Fruit fly (Drosophila melanogaster) whole organism, embryonic: ENCODE measurements around the gene puf.

Experiments used
- CG13123 ChIP-seq: fragments of 200-800 bp; sonication (Bioruptor generic); optimal IDR thresholded peaks from 2 replicates; lab custom pipeline; 2016; ENCODE audit warnings: missing biosample characterization, missing genetic modification characterization
- CG17829 ChIP-seq: fragments of 200-800 bp; optimal IDR thresholded peaks from 2 replicates; lab custom pipeline; 2019; ENCODE audit warnings: missing biosample characterization, mild to moderate bottlenecking, missing genetic modification characterization, moderate library complexity
- CG3995 ChIP-seq: fragments of 200-800 bp; sonication (Bioruptor generic); optimal IDR thresholded peaks from 3 replicates; lab custom pipeline; 2016; ENCODE audit warnings: missing biosample characterization, missing genetic modification characterization
- Hsf ChIP-seq: fragments of 200-800 bp; sonication (Bioruptor generic); optimal IDR thresholded peaks from 3 replicates; lab custom pipeline; 2016; ENCODE audit warnings: missing biosample characterization, missing genetic modification characterization

DNA sequence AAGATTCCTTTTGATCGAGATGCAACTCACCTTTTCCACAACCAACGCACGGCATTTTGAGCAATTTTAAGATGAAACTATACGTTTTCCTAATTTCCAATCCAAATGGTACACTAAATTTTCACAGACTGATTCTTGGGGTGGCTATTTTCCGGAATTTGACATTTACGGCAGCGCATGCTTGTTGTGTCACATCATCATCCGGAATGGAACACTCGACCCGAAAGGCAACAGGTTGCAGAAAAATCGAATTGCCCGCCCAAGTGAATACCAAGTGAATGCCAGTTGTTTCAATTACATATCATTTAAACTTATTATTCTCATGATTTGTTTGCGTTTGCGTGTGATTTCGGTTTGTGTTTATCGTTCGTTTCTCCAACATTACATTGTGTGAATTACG is 14.9 kb downstream of the puf start, which contains the start of gene MtnF:
- TF ChIP-seq CG17829 (tag; lab: Kevin White, UChicago) (no peak), CG3995 (GFP tag; lab: Kevin White, UChicago) (no peak), Hsf (GFP tag; lab: Kevin White, UChicago) (no peak), CG13123 (GFP tag; lab: Kevin White, UChicago) (no peak)
